Worm (Caenorhabditis elegans): Measurements from ENCODE around the gene F19G12.9.

DNA sequence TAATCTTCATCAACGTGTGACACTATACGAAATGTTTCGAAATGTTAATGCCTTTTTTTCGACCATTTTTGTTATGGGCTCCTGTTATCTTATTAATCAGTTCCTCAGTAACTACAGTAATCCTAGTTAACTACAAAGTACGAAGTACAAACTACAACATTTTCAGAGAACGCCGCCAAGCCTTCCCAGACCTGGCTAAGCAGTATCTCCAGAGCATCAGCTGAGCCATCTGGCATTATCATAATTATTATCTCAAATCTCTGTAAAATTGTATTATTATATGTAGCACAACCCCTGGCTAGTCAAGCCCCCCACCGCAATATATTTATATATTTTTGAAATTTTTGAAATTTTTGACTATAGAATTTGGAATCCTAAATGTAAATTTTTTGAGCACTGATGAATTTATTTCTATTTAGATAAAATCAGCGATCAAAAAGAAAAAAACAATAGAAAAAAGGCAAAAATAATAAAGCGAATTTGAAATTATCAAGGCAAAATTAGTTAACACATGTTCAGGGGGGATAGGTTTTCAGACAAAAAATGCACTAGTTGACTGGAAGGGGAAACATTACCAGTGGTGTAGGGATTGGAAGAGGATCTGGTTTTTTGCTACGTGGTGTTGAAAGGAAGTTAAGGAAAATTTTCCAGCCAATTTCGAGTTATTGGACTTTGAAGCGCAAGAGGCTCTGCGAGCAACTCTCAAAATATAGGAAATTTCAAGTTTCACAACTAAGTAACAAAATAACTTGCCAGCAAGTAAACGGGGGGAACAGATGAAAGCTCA, 33.0 kb downstream of the F19G12.9 start:
- TF ChIP-seq ceh-36 (tag; optimal IDR thresholded peaks at IDR 0.05) (no peak), flt-1 (GFP tag; IDR thresholded peaks at IDR 0.05) (no peak), pes-1 (GFP tag; IDR thresholded peaks at IDR 0.05) (no peak), sea-1 (GFP tag; conservative IDR thresholded peaks at IDR 0.05) (no peak), ama-1 (optimal IDR thresholded peaks at IDR 0.05) (no peak), hnd-1 (tag; optimal IDR thresholded peaks at IDR 0.05) (no peak)

All from whole organism, early embryonic.